Worm (Caenorhabditis elegans) whole organism, L2 larva: ENCODE data around the gene tre-4.
"Not testable (repeated sequence)": the region's sequence is repeated elsewhere in the genome, so short reads cannot be mapped to it uniquely, and the experiment has no call there.

Experiments
- C34F6.9 ChIP-seq: fragments of 150-350 bp; optimal IDR thresholded peaks from 2 replicates; lab custom pipeline; 2014; ENCODE audit warnings: missing biosample characterization, missing genetic modification characterization
- F13H6.1 ChIP-seq: sonication (generic microtip); optimal IDR thresholded peaks from 2 replicates; lab custom pipeline; 2016; ENCODE audit warnings: missing genetic modification characterization, missing compliant biosample characterization
- R02D3.7 ChIP-seq: fragments of 150-350 bp; optimal IDR thresholded peaks from 2 replicates; lab custom pipeline; 2014; ENCODE audit warnings: missing biosample characterization, missing genetic modification characterization
- Y55F3AM.14 ChIP-seq: fragments of 200-800 bp; sonication (Bioruptor generic); optimal IDR thresholded peaks from 2 replicates; lab custom pipeline; 2018; ENCODE audit warnings: mild to moderate bottlenecking, missing genetic modification characterization, missing compliant biosample characterization
- ZK546.5 ChIP-seq: sonication (generic microtip); optimal IDR thresholded peaks from 2 replicates; lab custom pipeline; 2017; ENCODE audit warnings: missing biosample characterization, missing genetic modification characterization
- alr-1 ChIP-seq: fragments of 150-350 bp; optimal IDR thresholded peaks from 2 replicates; lab custom pipeline; 2014; ENCODE audit warnings: missing biosample characterization, missing genetic modification characterization
- aly-2 ChIP-seq: fragments of 150-350 bp; optimal IDR thresholded peaks from 2 replicates; lab custom pipeline; 2014; ENCODE audit warnings: missing biosample characterization, missing genetic modification characterization
- blmp-1 ChIP-seq: sonication (generic microtip); optimal IDR thresholded peaks from 2 replicates; lab custom pipeline; 2017; ENCODE audit warnings: missing genetic modification characterization, mild to moderate bottlenecking, missing compliant biosample characterization, antibody characterized with exemption, moderate library complexity; ENCODE audit not compliant: insufficient read depth
- ceh-16 ChIP-seq: fragments of 150-350 bp; optimal IDR thresholded peaks from 2 replicates; lab custom pipeline; 2014; ENCODE audit warnings: missing biosample characterization, missing genetic modification characterization
- crh-2 ChIP-seq: sonication (generic microtip); optimal IDR thresholded peaks from 2 replicates; lab custom pipeline; 2017; ENCODE audit warnings: missing biosample characterization, missing genetic modification characterization
- dmd-4 ChIP-seq: sonication (generic microtip); optimal IDR thresholded peaks from 2 replicates; lab custom pipeline; 2017; ENCODE audit warnings: missing biosample characterization, missing genetic modification characterization
- egl-27 ChIP-seq: sonication (generic microtip); optimal IDR thresholded peaks from 3 replicates; lab custom pipeline; 2017; ENCODE audit warnings: missing biosample characterization, missing genetic modification reagents, missing genetic modification characterization
- elt-3 ChIP-seq: sonication (generic microtip); optimal IDR thresholded peaks from 2 replicates; lab custom pipeline; 2017; ENCODE audit warnings: missing biosample characterization, missing genetic modification characterization
- fos-1 ChIP-seq: fragments of 150-350 bp; optimal IDR thresholded peaks from 2 replicates; lab custom pipeline; 2014; ENCODE audit warnings: missing biosample characterization, missing genetic modification characterization
- gmeb-1 ChIP-seq: fragments of 150-350 bp; optimal IDR thresholded peaks from 2 replicates; lab custom pipeline; 2014; ENCODE audit warnings: missing biosample characterization, missing genetic modification characterization
- lin-11 ChIP-seq: fragments of 150-350 bp; sonication (generic microtip); optimal IDR thresholded peaks from 2 replicates; lab custom pipeline; 2014; ENCODE audit warnings: missing biosample characterization, missing genetic modification characterization, inconsistent platforms, mixed read lengths
- lin-13 ChIP-seq: fragments of 150-350 bp; optimal IDR thresholded peaks from 2 replicates; lab custom pipeline; 2014; ENCODE audit warnings: missing biosample characterization, missing genetic modification reagents, missing genetic modification characterization
- lin-39 ChIP-seq: fragments of 150-350 bp; optimal IDR thresholded peaks from 2 replicates; lab custom pipeline; 2014; ENCODE audit warnings: missing biosample characterization, missing genetic modification reagents, missing genetic modification characterization
- lsy-2 ChIP-seq, 2 experiments: fragments of 150-350 bp in 1 of 2; sonication (generic microtip) in 1 of 2; optimal IDR thresholded peaks; 2 replicates each; lab custom pipeline; 2014 to 2017; ENCODE audit warnings: missing biosample characterization in 2 of 2, missing genetic modification characterization in 2 of 2
- mbf-1 ChIP-seq: sonication (generic microtip); optimal IDR thresholded peaks from 2 replicates; lab custom pipeline; 2017; ENCODE audit warnings: missing biosample characterization, missing genetic modification characterization
- mdl-1 ChIP-seq, 2 experiments: fragments of 150-350 bp in 1 of 2; sonication (generic microtip) in 1 of 2; optimal IDR thresholded peaks; 2 replicates each; lab custom pipeline; 2017; ENCODE audit warnings: missing biosample characterization in 2 of 2, missing genetic modification characterization in 2 of 2
- nhr-10 ChIP-seq: sonication (generic microtip); optimal IDR thresholded peaks from 2 replicates; lab custom pipeline; 2017; ENCODE audit warnings: missing biosample characterization, missing genetic modification characterization
- nhr-12 ChIP-seq: fragments of 150-350 bp; optimal IDR thresholded peaks from 2 replicates; lab custom pipeline; 2014; ENCODE audit warnings: missing biosample characterization, missing genetic modification characterization
- nhr-129 ChIP-seq: fragments of 150-350 bp; optimal IDR thresholded peaks from 2 replicates; lab custom pipeline; 2014; ENCODE audit warnings: missing biosample characterization, missing genetic modification characterization
- nhr-21 ChIP-seq: fragments of 150-350 bp; optimal IDR thresholded peaks from 2 replicates; lab custom pipeline; 2014; ENCODE audit warnings: missing biosample characterization, missing genetic modification characterization
- nhr-23 ChIP-seq: fragments of 150-350 bp; optimal IDR thresholded peaks from 2 replicates; lab custom pipeline; 2014; ENCODE audit warnings: missing biosample characterization, missing genetic modification reagents, missing genetic modification characterization
- nhr-237 ChIP-seq: fragments of 150-350 bp; optimal IDR thresholded peaks from 2 replicates; lab custom pipeline; 2014; ENCODE audit warnings: missing biosample characterization, missing genetic modification characterization
- nhr-6 ChIP-seq: fragments of 150-350 bp; optimal IDR thresholded peaks from 2 replicates; lab custom pipeline; 2014; ENCODE audit warnings: missing biosample characterization, missing genetic modification characterization
- nhr-77 ChIP-seq: fragments of 150-350 bp; optimal IDR thresholded peaks from 2 replicates; lab custom pipeline; 2014; ENCODE audit warnings: missing biosample characterization, missing genetic modification characterization
- peb-1 ChIP-seq: fragments of 150-350 bp; optimal IDR thresholded peaks from 2 replicates; lab custom pipeline; 2014; ENCODE audit warnings: missing biosample characterization, missing genetic modification characterization
- sma-3 ChIP-seq: sonication (generic microtip); optimal IDR thresholded peaks from 2 replicates; lab custom pipeline; 2016; ENCODE audit warnings: missing genetic modification reagents, missing genetic modification characterization, missing compliant biosample characterization
- sma-9 ChIP-seq, 2 experiments: fragments of 150-350 bp in 1 of 2; sonication (generic microtip) in 1 of 2; optimal IDR thresholded peaks; 2 replicates each; lab custom pipeline; 2014 to 2016; ENCODE audit warnings: missing genetic modification characterization in 2 of 2, mild to moderate bottlenecking in 1 of 2, missing biosample characterization in 1 of 2, missing compliant biosample characterization in 1 of 2, missing genetic modification reagents in 1 of 2, moderate library complexity in 1 of 2
- unc-55 ChIP-seq: fragments of 150-350 bp; sonication (generic microtip); optimal IDR thresholded peaks from 3 replicates; lab custom pipeline; 2014; ENCODE audit warnings: missing biosample characterization, missing genetic modification reagents, missing genetic modification characterization
- zag-1 ChIP-seq: fragments of 150-350 bp; optimal IDR thresholded peaks from 2 replicates; lab custom pipeline; 2014; ENCODE audit warnings: missing biosample characterization, missing genetic modification characterization
- ztf-11 ChIP-seq: sonication (generic microtip); optimal IDR thresholded peaks from 2 replicates; lab custom pipeline; 2017; ENCODE audit warnings: missing biosample characterization, missing genetic modification characterization

The tre-4 gene

DNA sequence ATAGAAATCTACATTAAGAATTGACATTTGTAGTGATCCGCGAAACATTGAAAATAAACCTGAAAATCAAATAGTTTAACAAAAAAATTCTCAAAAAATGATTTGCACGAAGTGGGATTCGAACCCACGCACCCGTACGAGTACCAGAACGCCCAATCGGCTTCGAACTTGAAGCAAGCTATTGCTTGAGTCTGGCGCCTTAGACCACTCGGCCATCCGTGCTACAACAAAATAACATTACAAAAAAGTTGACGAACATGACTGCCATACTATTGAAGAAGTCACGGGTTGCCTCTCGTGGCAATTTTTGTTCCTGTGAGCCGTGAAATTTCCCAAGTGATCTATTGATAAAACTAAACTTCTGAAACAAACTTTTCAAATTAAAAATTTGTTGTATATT, 28.7 kb upstream of the tre-4 start:
- TF ChIP-seq mdl-1 (tag; optimal IDR thresholded peaks at IDR 0.05; lab: Kevin White, UChicago) (no peak), ztf-11 (no peak), peb-1 (tag; lab: Kevin White, UChicago) (no peak), lin-39 (tag; lab: Kevin White, UChicago) (no peak), elt-3 (tag; lab: Kevin White, UChicago) (no peak), ZK546.5 (no peak), nhr-23 (tag; lab: Kevin White, UChicago) (no peak), sma-3 (GFP tag; lab: Kevin White, UChicago) (no peak), mbf-1 (tag; lab: Kevin White, UChicago) (no peak)
- TF ChIP-seq, all 48 proteins: peak for 0

DNA sequence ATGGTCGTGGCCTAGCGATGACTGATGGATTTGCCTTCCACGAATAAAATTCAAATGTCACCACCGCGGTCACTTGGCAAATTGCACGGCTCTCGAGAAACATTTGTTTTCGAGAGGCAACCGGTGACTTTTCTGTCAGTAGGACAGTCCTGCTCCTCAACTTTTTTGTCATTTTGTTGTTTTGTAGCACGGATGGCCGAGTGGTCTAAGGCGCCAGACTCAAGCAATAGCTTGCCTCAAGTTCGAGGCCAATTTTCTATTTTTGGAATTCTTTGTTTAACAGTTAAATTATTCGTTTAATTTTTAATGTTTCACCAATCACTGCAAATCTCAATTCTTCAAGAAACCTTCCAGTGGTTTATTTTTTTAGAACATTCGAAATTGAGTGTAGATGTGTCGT, 27.7 kb upstream of the tre-4 start:
- no peak for TF ChIP-seq R02D3.7 (tag; lab: Kevin White, UChicago)
- TF ChIP-seq fos-1 (tag; lab: Kevin White, UChicago) = no peak
- no peak for TF ChIP-seq nhr-237
- no peak for TF ChIP-seq unc-55
- no peak for TF ChIP-seq peb-1 (tag; lab: Kevin White, UChicago)
- no peak for TF ChIP-seq gmeb-1 (tag; lab: Kevin White, UChicago)
- TF ChIP-seq aly-2 (tag; lab: Kevin White, UChicago) = no peak
- TF ChIP-seq ceh-16 = no peak
- no peak for TF ChIP-seq lin-13
- no peak for TF ChIP-seq elt-3 (tag; lab: Kevin White, UChicago)
- no peak for TF ChIP-seq F13H6.1 (tag; lab: Kevin White, UChicago)
- TF ChIP-seq nhr-10 (tag; lab: Kevin White, UChicago) = no peak
- no peak for TF ChIP-seq nhr-21
- no peak for TF ChIP-seq nhr-12 (tag; lab: Kevin White, UChicago)
- no peak for TF ChIP-seq lin-39 (tag; lab: Kevin White, UChicago)
- no peak for TF ChIP-seq mbf-1 (tag; lab: Kevin White, UChicago)
- TF ChIP-seq lin-11 (tag; lab: Kevin White, UChicago) = no peak
- no peak for TF ChIP-seq blmp-1 (tag; lab: Kevin White, UChicago)
- TF ChIP-seq Y55F3AM.14 (GFP tag; lab: Kevin White, UChicago) = no peak

DNA sequence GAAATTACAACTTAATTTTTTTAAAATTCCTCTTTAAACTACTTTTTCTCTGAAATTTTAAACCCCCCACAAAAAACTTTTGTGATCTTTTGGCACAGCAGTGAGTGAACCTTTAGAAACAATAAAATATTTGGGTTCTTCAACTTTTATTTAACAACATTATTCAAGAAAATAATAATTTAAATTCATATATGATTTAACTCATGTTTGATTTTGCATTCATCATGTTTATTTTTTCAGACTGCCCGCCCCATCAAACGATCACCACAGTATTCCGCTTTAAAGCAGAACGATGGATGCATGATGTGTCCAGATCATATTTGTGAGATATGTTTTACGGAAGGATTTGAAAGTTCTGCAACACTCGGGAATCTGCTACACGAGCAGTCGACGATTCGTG, 25.5 kb upstream of the tre-4 start, which contains the start of gene set-8:
Gene set-8, plus strand, starts transcription at position 301 of the 400 bp plus-strand sequence.
- no peak for TF ChIP-seq C34F6.9 (tag; lab: Kevin White, UChicago)
- TF ChIP-seq, all 48 proteins: peak for 0

DNA sequence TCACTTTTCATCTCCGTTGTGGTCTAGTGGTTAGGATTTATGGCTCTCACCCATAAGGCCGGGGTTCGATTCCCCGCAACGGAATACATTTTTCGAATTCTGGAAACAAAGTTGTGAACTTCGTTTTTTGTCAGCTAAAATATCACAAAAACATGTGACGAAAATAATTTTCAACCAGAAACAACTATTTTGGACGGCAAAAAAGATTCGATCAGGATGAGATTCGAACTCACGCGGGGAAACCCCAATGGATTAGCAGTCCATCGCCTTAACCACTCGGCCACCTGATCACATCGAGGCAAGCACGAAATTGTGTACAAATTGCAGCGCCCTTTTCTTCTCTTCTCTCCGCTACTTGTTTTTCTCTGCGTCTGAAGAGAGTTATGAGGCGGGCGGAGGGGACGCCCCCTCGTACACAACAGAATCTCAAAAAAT, 23.3 kb upstream of the tre-4 start:
- TF ChIP-seq fos-1 (tag; lab: Kevin White, UChicago) (peak; percentile 42), nhr-129 (tag; lab: Kevin White, UChicago) (peak; percentile 79), lin-11 (tag; lab: Kevin White, UChicago) (peak; percentile 47), C34F6.9 (tag; lab: Kevin White, UChicago) (peak; percentile 49), unc-55 (peak; percentile 59), nhr-6 (peak; percentile 3), crh-2 (tag; lab: Kevin White, UChicago) (peak; percentile 57), sma-3 (GFP tag; lab: Kevin White, UChicago) (peak; percentile 71), lin-13 (peak; percentile 47), sma-9 (GFP tag; optimal IDR thresholded peaks at IDR 0.05; lab: Kevin White, UChicago) (peak; percentile 71), nhr-21 (peak; percentile 70), mdl-1 (tag; optimal IDR thresholded peaks at IDR 0.05; lab: Kevin White, UChicago) (peak in 1 of 2 experiments; percentile 54), lsy-2 (tag; optimal IDR thresholded peaks at IDR 0.05; lab: Kevin White, UChicago) (peak; percentile 20 to 52), egl-27 (tag; lab: Kevin White, UChicago) (peak; percentile 20), Y55F3AM.14 (GFP tag; lab: Kevin White, UChicago) (peak; percentile 40), F13H6.1 (tag; lab: Kevin White, UChicago) (peak; percentile 46), zag-1 (tag; lab: Kevin White, UChicago) (peak; percentile 51)
- TF ChIP-seq sma-9 (tag; optimal IDR thresholded peaks at IDR 0.05; lab: Kevin White, UChicago) = not testable (repeated sequence)

ce11 chrX:13451578-13451977, 20.4 kb upstream of the tre-4 start, which contains the start of gene F02D10.6:
TSS of gene F02D10.6 (minus strand) at chrX:13451678.
- TF ChIP-seq dmd-4 (tag; lab: Kevin White, UChicago) = no peak
- no peak for TF ChIP-seq lsy-2 (tag; optimal IDR thresholded peaks at IDR 0.05; lab: Kevin White, UChicago)
- TF ChIP-seq nhr-23 (tag; lab: Kevin White, UChicago) = no peak
- TF ChIP-seq nhr-77 (tag; lab: Kevin White, UChicago) = no peak
- TF ChIP-seq nhr-21 = no peak
- TF ChIP-seq R02D3.7 (tag; lab: Kevin White, UChicago) = no peak
- TF ChIP-seq peb-1 (tag; lab: Kevin White, UChicago) = no peak
- no peak for TF ChIP-seq alr-1 (tag; lab: Kevin White, UChicago)
- TF ChIP-seq ztf-11 = no peak
- no peak for TF ChIP-seq sma-3 (GFP tag; lab: Kevin White, UChicago)
- no peak for TF ChIP-seq unc-55
